Fruit fly (Drosophila melanogaster) whole organism, adult: Measurements from ENCODE around the gene Pgant4.

Experiments used
- CG12768 ChIP-seq: fragments of 200-800 bp; sonication (Bioruptor generic); optimal IDR thresholded peaks from 2 replicates; lab custom pipeline; 2017; ENCODE audit warnings: missing biosample characterization, missing genetic modification characterization, mild to moderate bottlenecking, moderate library complexity, missing genetic modification reagents
- CG7045 ChIP-seq: fragments of 200-800 bp; sonication (Bioruptor generic); optimal IDR thresholded peaks from 2 replicates; lab custom pipeline; 2017; ENCODE audit warnings: missing biosample characterization, mild to moderate bottlenecking, missing genetic modification characterization
- Crg-1 ChIP-seq: fragments of 200-800 bp; sonication (Bioruptor generic); optimal IDR thresholded peaks from 2 replicates; lab custom pipeline; 2016; ENCODE audit warnings: missing biosample characterization, missing genetic modification characterization
- Mnt ChIP-seq: fragments of 200-800 bp; sonication (Bioruptor generic); optimal IDR thresholded peaks from 2 replicates; lab custom pipeline; 2016; ENCODE audit warnings: missing biosample characterization, mild to moderate bottlenecking, missing genetic modification characterization
- bab1 ChIP-seq: fragments of 200-800 bp; sonication (Bioruptor generic); optimal IDR thresholded peaks from 3 replicates; lab custom pipeline; 2019; ENCODE audit warnings: missing biosample characterization, mild to moderate bottlenecking, missing genetic modification characterization, moderate library complexity
- kay ChIP-seq: fragments of 200-800 bp; sonication (Bioruptor generic); peaks from one replicate; lab custom pipeline; 2016; ENCODE audit warnings: missing biosample characterization, missing genetic modification characterization, borderline replicate concordance
- ovo ChIP-seq: fragments of 200-800 bp; sonication (Bioruptor generic); optimal IDR thresholded peaks from 2 replicates; lab custom pipeline; 2016; ENCODE audit warnings: missing biosample characterization, missing genetic modification characterization

dm6 chr2L:3478034-3478880 lies 5.9 kb downstream of the Pgant4 start, which contains the start of gene Thor:
- TF ChIP-seq Crg-1 (GFP tag; lab: Kevin White, UChicago) (peak; percentile 83), ovo (GFP tag; lab: Kevin White, UChicago) (peak; percentile 82), bab1 (peak; percentile 73), CG12768 (peak; percentile 87), kay (GFP tag; lab: Kevin White, UChicago) (peak; percentile 99), CG7045 (peak; percentile 81), Mnt (GFP tag; lab: Kevin White, UChicago) (peak; percentile 87)
